Worm (Caenorhabditis elegans) whole organism, L2 larva: ENCODE measurements around the gene srsx-14.
A peak's percentile ranks its signal among the peaks of the same experiment; 100 is the strongest.

Experiments used
- C34F6.9 ChIP-seq: fragments of 150-350 bp; optimal IDR thresholded peaks from 2 replicates; lab custom pipeline; 2014; ENCODE audit warnings: missing biosample characterization, missing genetic modification characterization
- F13H6.1 ChIP-seq: sonication (generic microtip); optimal IDR thresholded peaks from 2 replicates; lab custom pipeline; 2016; ENCODE audit warnings: missing genetic modification characterization, missing compliant biosample characterization
- R02D3.7 ChIP-seq: fragments of 150-350 bp; optimal IDR thresholded peaks from 2 replicates; lab custom pipeline; 2014; ENCODE audit warnings: missing biosample characterization, missing genetic modification characterization
- ZK546.5 ChIP-seq: sonication (generic microtip); optimal IDR thresholded peaks from 2 replicates; lab custom pipeline; 2017; ENCODE audit warnings: missing biosample characterization, missing genetic modification characterization
- alr-1 ChIP-seq: fragments of 150-350 bp; optimal IDR thresholded peaks from 2 replicates; lab custom pipeline; 2014; ENCODE audit warnings: missing biosample characterization, missing genetic modification characterization
- aly-2 ChIP-seq: fragments of 150-350 bp; optimal IDR thresholded peaks from 2 replicates; lab custom pipeline; 2014; ENCODE audit warnings: missing biosample characterization, missing genetic modification characterization
- ama-1 ChIP-seq: fragments of 150-350 bp; optimal IDR thresholded peaks from 2 replicates; lab custom pipeline; 2018; ENCODE audit warnings: inconsistent platforms
- crh-2 ChIP-seq: sonication (generic microtip); optimal IDR thresholded peaks from 2 replicates; lab custom pipeline; 2017; ENCODE audit warnings: missing biosample characterization, missing genetic modification characterization
- dmd-4 ChIP-seq: sonication (generic microtip); optimal IDR thresholded peaks from 2 replicates; lab custom pipeline; 2017; ENCODE audit warnings: missing biosample characterization, missing genetic modification characterization
- egl-27 ChIP-seq: sonication (generic microtip); optimal IDR thresholded peaks from 3 replicates; lab custom pipeline; 2017; ENCODE audit warnings: missing biosample characterization, missing genetic modification reagents, missing genetic modification characterization
- elt-3 ChIP-seq: sonication (generic microtip); optimal IDR thresholded peaks from 2 replicates; lab custom pipeline; 2017; ENCODE audit warnings: missing biosample characterization, missing genetic modification characterization
- fos-1 ChIP-seq: fragments of 150-350 bp; optimal IDR thresholded peaks from 2 replicates; lab custom pipeline; 2014; ENCODE audit warnings: missing biosample characterization, missing genetic modification characterization
- gmeb-1 ChIP-seq: fragments of 150-350 bp; optimal IDR thresholded peaks from 2 replicates; lab custom pipeline; 2014; ENCODE audit warnings: missing biosample characterization, missing genetic modification characterization
- lin-13 ChIP-seq: fragments of 150-350 bp; optimal IDR thresholded peaks from 2 replicates; lab custom pipeline; 2014; ENCODE audit warnings: missing biosample characterization, missing genetic modification reagents, missing genetic modification characterization
- lsy-2 ChIP-seq, 2 experiments: fragments of 150-350 bp in 1 of 2; sonication (generic microtip) in 1 of 2; optimal IDR thresholded peaks; 2 replicates each; lab custom pipeline; 2014 to 2017; ENCODE audit warnings: missing biosample characterization in 2 of 2, missing genetic modification characterization in 2 of 2
- mdl-1 ChIP-seq, 2 experiments: fragments of 150-350 bp in 1 of 2; sonication (generic microtip) in 1 of 2; optimal IDR thresholded peaks; 2 replicates each; lab custom pipeline; 2017; ENCODE audit warnings: missing biosample characterization in 2 of 2, missing genetic modification characterization in 2 of 2
- nhr-10 ChIP-seq: sonication (generic microtip); optimal IDR thresholded peaks from 2 replicates; lab custom pipeline; 2017; ENCODE audit warnings: missing biosample characterization, missing genetic modification characterization
- nhr-129 ChIP-seq: fragments of 150-350 bp; optimal IDR thresholded peaks from 2 replicates; lab custom pipeline; 2014; ENCODE audit warnings: missing biosample characterization, missing genetic modification characterization
- nhr-21 ChIP-seq: fragments of 150-350 bp; optimal IDR thresholded peaks from 2 replicates; lab custom pipeline; 2014; ENCODE audit warnings: missing biosample characterization, missing genetic modification characterization
- nhr-25 ChIP-seq: fragments of 150-350 bp; sonication (generic microtip); optimal IDR thresholded peaks from 3 replicates; lab custom pipeline; 2014; ENCODE audit warnings: missing biosample characterization, missing genetic modification characterization
- nhr-6 ChIP-seq: fragments of 150-350 bp; optimal IDR thresholded peaks from 2 replicates; lab custom pipeline; 2014; ENCODE audit warnings: missing biosample characterization, missing genetic modification characterization
- nhr-77 ChIP-seq: fragments of 150-350 bp; optimal IDR thresholded peaks from 2 replicates; lab custom pipeline; 2014; ENCODE audit warnings: missing biosample characterization, missing genetic modification characterization
- sem-4 ChIP-seq: fragments of 150-350 bp; optimal IDR thresholded peaks from 2 replicates; lab custom pipeline; 2014; ENCODE audit warnings: missing biosample characterization, missing genetic modification reagents, missing genetic modification characterization
- sma-3 ChIP-seq: sonication (generic microtip); optimal IDR thresholded peaks from 2 replicates; lab custom pipeline; 2016; ENCODE audit warnings: missing genetic modification reagents, missing genetic modification characterization, missing compliant biosample characterization
- sma-9 ChIP-seq, 2 experiments: fragments of 150-350 bp in 1 of 2; sonication (generic microtip) in 1 of 2; optimal IDR thresholded peaks; 2 replicates each; lab custom pipeline; 2014 to 2016; ENCODE audit warnings: missing genetic modification characterization in 2 of 2, mild to moderate bottlenecking in 1 of 2, missing biosample characterization in 1 of 2, missing compliant biosample characterization in 1 of 2, missing genetic modification reagents in 1 of 2, moderate library complexity in 1 of 2
- snpc-4 ChIP-seq: fragments of 150-350 bp; optimal IDR thresholded peaks from 2 replicates; lab custom pipeline; 2014; ENCODE audit warnings: missing biosample characterization, missing genetic modification characterization
- unc-55 ChIP-seq: fragments of 150-350 bp; sonication (generic microtip); optimal IDR thresholded peaks from 3 replicates; lab custom pipeline; 2014; ENCODE audit warnings: missing biosample characterization, missing genetic modification reagents, missing genetic modification characterization
- zag-1 ChIP-seq: fragments of 150-350 bp; optimal IDR thresholded peaks from 2 replicates; lab custom pipeline; 2014; ENCODE audit warnings: missing biosample characterization, missing genetic modification characterization
- ztf-1 ChIP-seq: fragments of 200-800 bp; sonication (Bioruptor generic); conservative IDR thresholded peaks from 2 replicates; pipeline ENCODE4 v1.3.6; 2022; ENCODE audit warnings: missing genetic modification characterization, missing compliant biosample characterization
- ztf-4 ChIP-seq: fragments of 150-350 bp; optimal IDR thresholded peaks from 2 replicates; lab custom pipeline; 2014; ENCODE audit warnings: missing biosample characterization, missing genetic modification characterization

srsx-14 gene

ce11 chrIV:5604465-5604864 is 22.5 kb downstream of the srsx-14 start (continued):
- TF ChIP-seq gmeb-1 (tag; lab: Kevin White, UChicago) = peak; percentile 5
- TF ChIP-seq fos-1 (tag; lab: Kevin White, UChicago) = peak; percentile 41

ce11 chrIV:5603321-5603720 is 23.6 kb downstream of the srsx-14 start:
- TF ChIP-seq elt-3 (tag; lab: Kevin White, UChicago) (no peak), C34F6.9 (no peak), ztf-4 (no peak), lin-13 (no peak), nhr-10 (no peak), sma-9 (GFP tag; optimal IDR thresholded peaks at IDR 0.05; lab: Kevin White, UChicago) (peak; percentile 53), sma-9 (tag; optimal IDR thresholded peaks at IDR 0.05; lab: Kevin White, UChicago) (no peak), F13H6.1 (tag; lab: Kevin White, UChicago) (peak; percentile 74), snpc-4 (tag; lab: Kevin White, UChicago) (no peak), nhr-25 (no peak), mdl-1 (tag; optimal IDR thresholded peaks at IDR 0.05; lab: Kevin White, UChicago) (no peak), nhr-129 (tag; lab: Kevin White, UChicago) (peak; percentile 75), fos-1 (tag; lab: Kevin White, UChicago) (no peak), lsy-2 (tag; optimal IDR thresholded peaks at IDR 0.05; lab: Kevin White, UChicago) (peak in 1 of 2 experiments; percentile 4)

ce11 chrIV:5602415-5602814 is 24.5 kb downstream of the srsx-14 start:
- peak; percentile 31 for TF ChIP-seq nhr-129 (tag; lab: Kevin White, UChicago)
- TF ChIP-seq ZK546.5 (tag; lab: Kevin White, UChicago) = no peak
- TF ChIP-seq nhr-21 (tag; lab: Kevin White, UChicago) = no peak
- TF ChIP-seq snpc-4 (tag; lab: Kevin White, UChicago) = peak; percentile 48

ce11 chrIV:5600316-5600715 is 26.6 kb downstream of the srsx-14 start:
- TF ChIP-seq lsy-2 (tag; optimal IDR thresholded peaks at IDR 0.05; lab: Kevin White, UChicago) (peak in 1 of 2 experiments; percentile 62), sma-9 (GFP tag; optimal IDR thresholded peaks at IDR 0.05; lab: Kevin White, UChicago) (peak; percentile 65), sma-9 (tag; optimal IDR thresholded peaks at IDR 0.05; lab: Kevin White, UChicago) (no peak), crh-2 (tag; lab: Kevin White, UChicago) (peak; percentile 43), C34F6.9 (peak; percentile 64), sem-4 (tag; lab: Kevin White, UChicago) (no peak), egl-27 (tag; lab: Kevin White, UChicago) (peak; percentile 54), F13H6.1 (tag; lab: Kevin White, UChicago) (peak; percentile 75), unc-55 (GFP tag; lab: Kevin White, UChicago) (no peak), nhr-129 (tag; lab: Kevin White, UChicago) (peak; percentile 77), alr-1 (tag; lab: Kevin White, UChicago) (no peak), sma-3 (GFP tag; lab: Kevin White, UChicago) (no peak)

DNA sequence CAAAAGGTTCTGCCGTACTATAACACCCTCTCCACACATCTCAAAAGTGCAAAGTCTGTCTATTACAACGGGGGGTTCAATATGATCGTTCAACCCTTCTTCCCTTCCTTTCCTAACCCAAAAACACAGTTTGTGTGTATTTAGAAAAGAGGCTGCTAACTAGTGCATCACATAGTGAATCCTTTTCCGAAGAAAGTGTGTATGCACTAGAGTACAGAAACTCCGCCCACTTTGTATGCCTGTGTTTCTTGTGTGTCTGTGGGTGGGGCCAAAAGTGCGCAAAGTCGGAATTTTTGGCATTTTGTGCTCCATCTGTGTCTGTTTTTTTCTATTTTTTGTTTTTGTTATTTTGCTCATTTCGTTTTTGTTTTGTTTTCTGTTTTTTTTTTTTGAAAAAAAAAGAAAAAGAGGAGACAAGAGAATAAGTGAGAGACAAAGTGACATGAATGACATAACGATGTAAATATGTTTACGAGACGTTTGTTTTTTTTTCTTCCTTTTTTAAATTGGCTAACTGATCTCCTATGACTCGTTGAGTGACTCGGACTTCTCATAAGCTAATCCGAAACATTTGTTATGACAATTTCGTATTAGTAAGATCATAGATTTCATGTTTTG is 28.3 kb downstream of the srsx-14 start:
- TF ChIP-seq F13H6.1 (tag; lab: Kevin White, UChicago) (peak; percentile 9), gmeb-1 (tag; lab: Kevin White, UChicago) (no peak), snpc-4 (tag; lab: Kevin White, UChicago) (no peak), ztf-1 (no peak), egl-27 (tag; lab: Kevin White, UChicago) (peak; percentile 14), C34F6.9 (peak; percentile 41), lsy-2 (tag; optimal IDR thresholded peaks at IDR 0.05; lab: Kevin White, UChicago) (no peak), aly-2 (tag; lab: Kevin White, UChicago) (no peak), ama-1 (lab: Kevin White, UChicago) (no peak), zag-1 (no peak), ZK546.5 (tag; lab: Kevin White, UChicago) (no peak), nhr-129 (tag; lab: Kevin White, UChicago) (peak; percentile 70)

DNA sequence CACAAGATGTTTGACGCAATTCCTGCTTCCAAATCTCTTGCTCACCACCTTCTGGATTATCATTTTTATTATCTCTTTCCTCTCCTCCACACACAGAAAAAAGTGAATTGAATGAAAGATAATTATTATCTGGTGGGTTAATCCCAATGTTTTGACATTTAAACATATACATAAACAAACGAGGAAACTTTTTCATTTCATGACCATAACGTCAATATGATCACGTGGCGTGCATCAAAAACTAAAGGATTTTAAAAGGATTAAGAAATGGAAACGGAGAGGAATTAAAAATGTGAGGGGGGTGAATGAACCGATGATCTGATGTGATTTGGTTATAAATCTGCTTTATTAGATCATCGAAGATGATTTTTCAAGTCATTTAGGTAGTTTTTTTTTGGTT is 31.4 kb downstream of the srsx-14 start:
- TF ChIP-seq dmd-4 (tag; lab: Kevin White, UChicago) (peak; percentile 2), ztf-4 (peak; percentile 6), alr-1 (tag; lab: Kevin White, UChicago) (no peak), nhr-6 (tag; lab: Kevin White, UChicago) (no peak), nhr-77 (tag; lab: Kevin White, UChicago) (no peak), ZK546.5 (tag; lab: Kevin White, UChicago) (no peak), R02D3.7 (tag; lab: Kevin White, UChicago) (no peak)
